Worm (Caenorhabditis elegans): ENCODE measurements around the gene Y40H4A.2.

Gene Y40H4A.2

ce11 chrV:14594103-14594502 lies 8.9 kb upstream of the Y40H4A.2 start:
- no peak for TF ChIP-seq zip-11 (GFP tag; IDR thresholded peaks at IDR 0.05)
- TF ChIP-seq Y5F2A.4 (GFP tag; optimal IDR thresholded peaks at IDR 0.05) = no peak
- no peak for TF ChIP-seq vab-7 (GFP tag; IDR thresholded peaks at IDR 0.05)
- no peak for TF ChIP-seq F37D6.2 (tag; optimal IDR thresholded peaks at IDR 0.05)
- no peak for TF ChIP-seq ctbp-1 (GFP tag; IDR thresholded peaks at IDR 0.05)
- TF ChIP-seq skn-1 (tag; optimal IDR thresholded peaks at IDR 0.05) = no peak
- no peak for TF ChIP-seq arid-1 (GFP tag; conservative IDR thresholded peaks at IDR 0.05)
- no peak for TF ChIP-seq fkh-10 (GFP tag; optimal IDR thresholded peaks at IDR 0.05)
- no peak for TF ChIP-seq mep-1 (tag; optimal IDR thresholded peaks at IDR 0.05)
- no peak for TF ChIP-seq lin-39 (tag; optimal IDR thresholded peaks at IDR 0.05)
- no peak for TF ChIP-seq hif-1 (tag; optimal IDR thresholded peaks at IDR 0.05)
- no peak for TF ChIP-seq F10B5.3 (tag; optimal IDR thresholded peaks at IDR 0.05)
- TF ChIP-seq lim-7 (GFP tag; IDR thresholded peaks at IDR 0.05) = no peak
- TF ChIP-seq tra-1 (GFP tag; IDR thresholded peaks at IDR 0.05) = no peak
- TF ChIP-seq ceh-44 (GFP tag; IDR thresholded peaks at IDR 0.05) = no peak
- TF ChIP-seq nhr-237 (tag; optimal IDR thresholded peaks at IDR 0.05) = no peak
- no peak for TF ChIP-seq lin-1 (GFP tag; IDR thresholded peaks at IDR 0.05)

ce11 chrV:14579619-14580018 lies 5.6 kb downstream of the Y40H4A.2 start, which contains the start of gene gar-3:
Gene gar-3 (minus strand): TSS chrV:14579719.
- no peak for TF ChIP-seq aha-1 (tag)
- no peak for TF ChIP-seq nhr-28 (tag; optimal IDR thresholded peaks at IDR 0.05)
- TF ChIP-seq arid-1 (GFP tag; conservative IDR thresholded peaks at IDR 0.05) = no peak
- no peak for TF ChIP-seq nhr-77 (tag; optimal IDR thresholded peaks at IDR 0.05)
- TF ChIP-seq Y5F2A.4 (GFP tag; optimal IDR thresholded peaks at IDR 0.05) = no peak
- TF ChIP-seq fkh-10 (GFP tag; optimal IDR thresholded peaks at IDR 0.05) = no peak
- TF ChIP-seq zfp-3 (GFP tag; conservative IDR thresholded peaks at IDR 0.05) = no peak

- TF ChIP-seq daf-16 (GFP tag; optimal IDR thresholded peaks at IDR 0.05) (peak in 1 of 2 experiments; percentile 39), daf-16 (tag; optimal IDR thresholded peaks at IDR 0.05) (no peak), tag-97 (GFP tag; IDR thresholded peaks at IDR 0.05) (no peak), T26A8.4 (GFP tag; IDR thresholded peaks at IDR 0.05) (no peak), php-3 (GFP tag; IDR thresholded peaks at IDR 0.05) (no peak), ceh-20 (GFP tag; IDR thresholded peaks at IDR 0.05) (peak; percentile 19; the same call in 1 of the 2 replicates), unc-39 (tag; optimal IDR thresholded peaks at IDR 0.05) (no peak), unc-130 (GFP tag; optimal IDR thresholded peaks at IDR 0.05) (no peak), ZK546.5 (tag; optimal IDR thresholded peaks at IDR 0.05) (no peak), set-16 (GFP tag; IDR thresholded peaks at IDR 0.05) (no peak), ceh-32 (tag; optimal IDR thresholded peaks at IDR 0.05; ENCODE audit: poor library complexity) (no peak)
These were observed 8.4 kb downstream of the Y40H4A.2 start for ce11 chrV:14576745-14577373.

- TF ChIP-seq gei-8 (GFP tag; optimal IDR thresholded peaks at IDR 0.05) (no peak), dmd-9 (GFP tag; IDR thresholded peaks at IDR 0.05) (no peak), egl-27 (tag; optimal IDR thresholded peaks at IDR 0.05) (no peak), unc-130 (GFP tag; optimal IDR thresholded peaks at IDR 0.05) (no peak), ceh-32 (tag; optimal IDR thresholded peaks at IDR 0.05; ENCODE audit: poor library complexity) (no peak), ceh-62 (tag; optimal IDR thresholded peaks at IDR 0.05) (no peak), unc-62 (GFP tag; optimal IDR thresholded peaks at IDR 0.05 in 1 of 2) (no peak), unc-62 (tag; optimal IDR thresholded peaks at IDR 0.05) (no peak), zfp-2 (tag; optimal IDR thresholded peaks at IDR 0.05) (no peak), lir-3 (tag; optimal IDR thresholded peaks at IDR 0.05) (no peak), lim-7 (GFP tag; IDR thresholded peaks at IDR 0.05) (no peak), ctbp-1 (GFP tag; IDR thresholded peaks at IDR 0.05) (no peak), php-3 (GFP tag; IDR thresholded peaks at IDR 0.05) (no peak), mxl-3 (GFP tag; optimal IDR thresholded peaks at IDR 0.05) (no peak), fkh-10 (GFP tag; optimal IDR thresholded peaks at IDR 0.05) (no peak)
These were observed 22.7 kb downstream of the Y40H4A.2 start, which contains the start of gene C53A5.11 for ce11 chrV:14562589-14562988. Gene C53A5.11 (plus strand): TSS chrV:14562889.
